Fruit fly (Drosophila melanogaster) whole organism, embryonic: ENCODE results near the gene M6.

Experiments used
- Abd-B ChIP-seq: fragments of 200-800 bp; sonication (Bioruptor generic); optimal IDR thresholded peaks from 2 replicates; lab custom pipeline; 2018; ENCODE audit warnings: missing biosample characterization, mild to moderate bottlenecking, missing genetic modification characterization, moderate library complexity
- Aef1 ChIP-seq: fragments of 200-800 bp; sonication (Bioruptor generic); IDR thresholded peaks from 3 replicates; pipeline ENCODE4 v1.3.6; 2022; ENCODE audit warnings: missing biosample characterization, missing genetic modification characterization
- Antp ChIP-seq: fragments of 200-800 bp; sonication (Bioruptor generic); optimal IDR thresholded peaks from 3 replicates; lab custom pipeline; 2016; ENCODE audit warnings: missing biosample characterization, missing genetic modification characterization
- Bgb ChIP-seq: fragments of 200-800 bp; sonication (Bioruptor generic); IDR thresholded peaks from 2 replicates; pipeline ENCODE4 v1.3.6; 2022; ENCODE audit warnings: missing biosample characterization, missing genetic modification characterization; ENCODE audit not compliant: partially characterized antibody
- BtbVII ChIP-seq: fragments of 200-800 bp; sonication (Bioruptor generic); optimal IDR thresholded peaks from 3 replicates; lab custom pipeline; 2017; ENCODE audit warnings: missing biosample characterization, mild to moderate bottlenecking, missing genetic modification characterization
- C15 ChIP-seq: fragments of 200-800 bp; sonication (Bioruptor generic); IDR thresholded peaks from 3 replicates; pipeline ENCODE4 v1.3.6; 2022; ENCODE audit warnings: missing biosample characterization, missing genetic modification characterization
- CG10565 ChIP-seq: fragments of 200-800 bp; sonication (Bioruptor generic); optimal IDR thresholded peaks from 3 replicates; lab custom pipeline; 2016; ENCODE audit warnings: missing biosample characterization, mild to moderate bottlenecking, missing genetic modification characterization
- CG11504 ChIP-seq: fragments of 200-800 bp; sonication (Bioruptor generic); optimal IDR thresholded peaks from 3 replicates; lab custom pipeline; 2019; ENCODE audit warnings: missing biosample characterization, mild to moderate bottlenecking, missing genetic modification characterization, moderate library complexity
- CG11560 ChIP-seq: fragments of 200-800 bp; sonication (Bioruptor generic); IDR thresholded peaks from 3 replicates; pipeline ENCODE4 v1.3.6; 2022; ENCODE audit warnings: missing biosample characterization, missing genetic modification characterization
- CG12071 ChIP-seq: fragments of 200-800 bp; sonication (Bioruptor generic); optimal IDR thresholded peaks from 3 replicates; lab custom pipeline; 2018; ENCODE audit warnings: missing biosample characterization, mild to moderate bottlenecking, missing genetic modification characterization
- CG12391 ChIP-seq: fragments of 200-800 bp; sonication (Bioruptor generic); optimal IDR thresholded peaks from 3 replicates; lab custom pipeline; 2018; ENCODE audit warnings: missing biosample characterization, mild to moderate bottlenecking, missing genetic modification characterization, moderate library complexity
- CG12659 ChIP-seq: fragments of 200-800 bp; sonication (Bioruptor generic); optimal IDR thresholded peaks from 3 replicates; lab custom pipeline; 2017; ENCODE audit warnings: mild to moderate bottlenecking, missing biosample characterization, missing genetic modification reagents, missing genetic modification characterization
- CG12744 ChIP-seq: fragments of 200-800 bp; sonication (Bioruptor generic); optimal IDR thresholded peaks from 2 replicates; lab custom pipeline; 2016; ENCODE audit warnings: missing biosample characterization, missing genetic modification characterization
- CG13624 ChIP-seq: fragments of 200-800 bp; sonication (Bioruptor generic); optimal IDR thresholded peaks from 2 replicates; lab custom pipeline; 2016; ENCODE audit warnings: missing biosample characterization, missing genetic modification characterization
- CG14050 ChIP-seq: fragments of 200-800 bp; sonication (Bioruptor generic); IDR thresholded peaks from 3 replicates; pipeline ENCODE4 v1.3.6; 2022; ENCODE audit warnings: missing biosample characterization, missing genetic modification characterization
- CG14667 ChIP-seq: fragments of 200-800 bp; sonication (Bioruptor generic); IDR thresholded peaks from 2 replicates; pipeline ENCODE4 v1.3.6; 2022; ENCODE audit warnings: missing biosample characterization, missing genetic modification characterization
- CG1647 ChIP-seq: fragments of 200-800 bp; sonication (Bioruptor generic); optimal IDR thresholded peaks from 3 replicates; lab custom pipeline; 2016; ENCODE audit warnings: missing biosample characterization, missing genetic modification characterization
- CG1832 ChIP-seq: fragments of 200-800 bp; sonication (Bioruptor generic); optimal IDR thresholded peaks from 2 replicates; lab custom pipeline; 2017; ENCODE audit warnings: missing biosample characterization, mild to moderate bottlenecking, missing genetic modification characterization, inconsistent platforms
- CG3281 ChIP-seq: fragments of 200-800 bp; sonication (Bioruptor generic); optimal IDR thresholded peaks from 3 replicates; lab custom pipeline; 2017; ENCODE audit warnings: missing biosample characterization, mild to moderate bottlenecking, missing genetic modification characterization
- CG4707 ChIP-seq: fragments of 200-800 bp; sonication (Bioruptor generic); optimal IDR thresholded peaks from 2 replicates; lab custom pipeline; 2018; ENCODE audit warnings: missing biosample characterization, mild to moderate bottlenecking, missing genetic modification characterization, moderate library complexity
- CG6254 ChIP-seq: fragments of 200-800 bp; sonication (Bioruptor generic); optimal IDR thresholded peaks from 3 replicates; lab custom pipeline; 2017; ENCODE audit warnings: mild to moderate bottlenecking, missing biosample characterization, missing genetic modification reagents, missing genetic modification characterization
- CG6854 ChIP-seq: fragments of 200-800 bp; sonication (Bioruptor generic); optimal IDR thresholded peaks from 3 replicates; lab custom pipeline; 2017; ENCODE audit warnings: missing biosample characterization, mild to moderate bottlenecking, missing genetic modification characterization
- CG7987 ChIP-seq: fragments of 200-800 bp; sonication (Bioruptor generic); optimal IDR thresholded peaks from 2 replicates; lab custom pipeline; 2018; ENCODE audit warnings: missing biosample characterization, mild to moderate bottlenecking, missing genetic modification characterization, moderate library complexity
- CG9817 ChIP-seq: fragments of 200-800 bp; sonication (Bioruptor generic); optimal IDR thresholded peaks from 2 replicates; lab custom pipeline; 2018; ENCODE audit warnings: missing biosample characterization, mild to moderate bottlenecking, missing genetic modification characterization, moderate library complexity
- D19A ChIP-seq: fragments of 200-800 bp; optimal IDR thresholded peaks from 3 replicates; lab custom pipeline; 2019; ENCODE audit warnings: missing biosample characterization, mild to moderate bottlenecking, missing genetic modification characterization, moderate library complexity
- Dek ChIP-seq: fragments of 200-800 bp; sonication (Bioruptor generic); optimal IDR thresholded peaks from 3 replicates; lab custom pipeline; 2019; ENCODE audit warnings: missing biosample characterization, mild to moderate bottlenecking, missing genetic modification characterization, moderate library complexity
- Dll ChIP-seq: fragments of 200-800 bp; sonication (Bioruptor generic); IDR thresholded peaks from 4 replicates; pipeline ENCODE4 v1.3.6; 2022; ENCODE audit warnings: missing biosample characterization, missing genetic modification characterization; ENCODE audit not compliant: partially characterized antibody
- GATAe ChIP-seq: fragments of 200-800 bp; sonication (Bioruptor generic); conservative IDR thresholded peaks from 2 replicates; pipeline ENCODE4 v1.3.6; 2022; ENCODE audit warnings: missing biosample characterization, missing genetic modification characterization
- Max ChIP-seq: fragments of 200-800 bp; sonication (Bioruptor generic); optimal IDR thresholded peaks from 2 replicates; lab custom pipeline; 2016; ENCODE audit warnings: missing biosample characterization, mild to moderate bottlenecking, missing genetic modification characterization
- Sox102F ChIP-seq: fragments of 200-800 bp; sonication (Bioruptor generic); optimal IDR thresholded peaks from 2 replicates; lab custom pipeline; 2018; ENCODE audit warnings: missing biosample characterization, mild to moderate bottlenecking, missing genetic modification characterization, moderate library complexity
- Stat92E ChIP-seq, 3 experiments: fragments of >200 bp in 2 of 3; fragments of 200-800 bp in 1 of 3; sonication (Bioruptor generic) in 1 of 3; optimal IDR thresholded peaks; 2 replicates each; lab custom pipeline; 2017 to 2019; ENCODE audit warnings: missing biosample characterization in 3 of 3, missing genetic modification characterization in 3 of 3, mild to moderate bottlenecking in 1 of 3, moderate library complexity in 1 of 3
- Xbp1 ChIP-seq: fragments of 200-800 bp; sonication (Bioruptor generic); optimal IDR thresholded peaks from 3 replicates; lab custom pipeline; 2016; ENCODE audit warnings: missing biosample characterization, mild to moderate bottlenecking, missing genetic modification characterization
- Xrp1 ChIP-seq: fragments of 200-800 bp; sonication (Bioruptor generic); IDR thresholded peaks from 2 replicates; pipeline ENCODE4 v1.3.6; 2022; ENCODE audit warnings: missing biosample characterization, missing genetic modification characterization
- ab ChIP-seq: fragments of 200-800 bp; sonication (Bioruptor generic); optimal IDR thresholded peaks from 2 replicates; lab custom pipeline; 2016; ENCODE audit warnings: missing biosample characterization, missing genetic modification characterization
- ara ChIP-seq: fragments of 200-800 bp; sonication (Bioruptor generic); IDR thresholded peaks from 2 replicates; pipeline ENCODE4 v1.3.6; 2022; ENCODE audit warnings: missing biosample characterization, missing genetic modification characterization
- cato ChIP-seq: fragments of 200-800 bp; sonication (Bioruptor generic); optimal IDR thresholded peaks from 2 replicates; lab custom pipeline; 2016; ENCODE audit warnings: missing biosample characterization, missing genetic modification characterization, borderline replicate concordance
- cwo ChIP-seq: fragments of 200-800 bp; sonication (Bioruptor generic); optimal IDR thresholded peaks from 3 replicates; lab custom pipeline; 2017; ENCODE audit warnings: missing biosample characterization, missing genetic modification characterization, mild to moderate bottlenecking, moderate library complexity, missing genetic modification reagents
- da ChIP-seq: fragments of 200-800 bp; sonication (Bioruptor generic); optimal IDR thresholded peaks from 2 replicates; lab custom pipeline; 2016; ENCODE audit warnings: missing biosample characterization, missing genetic modification characterization
- eve ChIP-seq, 2 experiments: fragments of >200 bp; optimal IDR thresholded peaks; 2 replicates each; lab custom pipeline; 2017; ENCODE audit warnings: missing biosample characterization in 2 of 2, missing genetic modification characterization in 2 of 2
- gcm ChIP-seq: fragments of 200-800 bp; sonication (Bioruptor generic); optimal IDR thresholded peaks from 2 replicates; lab custom pipeline; 2019; ENCODE audit warnings: missing biosample characterization, mild to moderate bottlenecking, missing genetic modification characterization, moderate library complexity
- grau ChIP-seq: fragments of 200-800 bp; optimal IDR thresholded peaks from 3 replicates; lab custom pipeline; 2019; ENCODE audit warnings: missing biosample characterization, mild to moderate bottlenecking, missing genetic modification characterization, moderate library complexity
- mirr ChIP-seq: fragments of 200-800 bp; sonication (Bioruptor generic); optimal IDR thresholded peaks from 3 replicates; lab custom pipeline; 2018; ENCODE audit warnings: missing biosample characterization, mild to moderate bottlenecking, missing genetic modification characterization
- nmo ChIP-seq: fragments of 200-800 bp; sonication (Bioruptor generic); optimal IDR thresholded peaks from 2 replicates; lab custom pipeline; 2018; ENCODE audit warnings: missing biosample characterization, mild to moderate bottlenecking, missing genetic modification characterization, moderate library complexity
- pnt ChIP-seq: fragments of 200-800 bp; sonication (Bioruptor generic); optimal IDR thresholded peaks from 3 replicates; lab custom pipeline; 2016; ENCODE audit warnings: missing biosample characterization, missing genetic modification characterization
- sr ChIP-seq: fragments of 200-800 bp; sonication (Bioruptor generic); IDR thresholded peaks from 3 replicates; pipeline ENCODE4 v1.3.6; 2022; ENCODE audit warnings: missing biosample characterization, missing genetic modification characterization
- stwl ChIP-seq: fragments of 200-800 bp; sonication (Bioruptor generic); optimal IDR thresholded peaks from 3 replicates; lab custom pipeline; 2018; ENCODE audit warnings: missing biosample characterization, mild to moderate bottlenecking, missing genetic modification characterization, moderate library complexity
- tna ChIP-seq: fragments of 200-800 bp; sonication (Bioruptor generic); IDR thresholded peaks from 2 replicates; pipeline ENCODE4 v1.3.6; 2022; ENCODE audit warnings: missing biosample characterization, missing genetic modification characterization; ENCODE audit not compliant: partially characterized antibody

Gene M6

dm6 chr3L:21539245-21540196 lies 31.9 kb downstream of the M6 start, which contains the start of the genes COX8 and VhaM9.7-b (continued):
- peak; percentile 58 for TF ChIP-seq Max (GFP tag; lab: Kevin White, UChicago)
- peak; percentile 32 for TF ChIP-seq ab (GFP tag; lab: Kevin White, UChicago)
- TF ChIP-seq D19A (tag; lab: Kevin White, UChicago), result no peak
- no peak for TF ChIP-seq mirr (GFP tag; lab: Kevin White, UChicago)
- peak; percentile 79 for TF ChIP-seq CG12659 (GFP tag; lab: Kevin White, UChicago)
- TF ChIP-seq grau (tag; lab: Kevin White, UChicago), result no peak
- TF ChIP-seq GATAe (GFP tag; lab: Robert Waterston, UW), result no peak
- TF ChIP-seq nmo, result peak; percentile 78
- TF ChIP-seq stwl, result peak; percentile 36
- peak; percentile 54; the same call in 1 of the 2 replicates for TF ChIP-seq ara
- peak; percentile 10; the same call in 1 of the 2 replicates for TF ChIP-seq Xrp1 (GFP tag; lab: Robert Waterston, UW)
- no peak for TF ChIP-seq Dek (tag; lab: Kevin White, UChicago)
- no peak for TF ChIP-seq CG9817 (tag; lab: Kevin White, UChicago)
- no peak for TF ChIP-seq CG1832
- no peak for TF ChIP-seq da (GFP tag; lab: Kevin White, UChicago)
- TF ChIP-seq CG10565 (GFP tag; lab: Kevin White, UChicago), result no peak
- TF ChIP-seq cato, result no peak
- no peak for TF ChIP-seq CG4707
- peak; percentile 99 for TF ChIP-seq CG6254 (GFP tag; lab: Kevin White, UChicago)
- TF ChIP-seq gcm, result no peak
- TF ChIP-seq CG7987 (GFP tag; lab: Kevin White, UChicago), result no peak
- TF ChIP-seq cwo (GFP tag; lab: Kevin White, UChicago), result no peak
- TF ChIP-seq sr (GFP tag; lab: Robert Waterston, UW), result no peak
- no peak for TF ChIP-seq CG6854 (GFP tag; lab: Kevin White, UChicago)
- TF ChIP-seq Sox102F (GFP tag; lab: Kevin White, UChicago), result no peak
- TF ChIP-seq Stat92E (GFP tag; optimal IDR thresholded peaks at IDR 0.05; lab: Kevin White, UChicago), result no peak
- TF ChIP-seq pnt (GFP tag; lab: Kevin White, UChicago), result peak; percentile 59
- no peak; the same call in 2 of the 3 replicates for TF ChIP-seq CG14050 (GFP tag; lab: Robert Waterston, UW)
- TF ChIP-seq CG11504 (tag; lab: Kevin White, UChicago), result no peak
- TF ChIP-seq CG13624, result peak; percentile 56
- peak; percentile 58 for TF ChIP-seq Bgb (GFP tag; lab: Robert Waterston, UW)
- TF ChIP-seq CG3281 (GFP tag; lab: Kevin White, UChicago), result peak; percentile 45
- TF ChIP-seq C15, result no peak
- TF ChIP-seq CG12744 (GFP tag; lab: Kevin White, UChicago), result no peak
- no peak for TF ChIP-seq CG11560 (tag; lab: Robert Waterston, UW)
- TF ChIP-seq Dll (GFP tag; lab: Robert Waterston, UW), result peak; percentile 80
- no peak; the same call in 2 of the 3 replicates for TF ChIP-seq Aef1
- TF ChIP-seq CG12071 (GFP tag; lab: Kevin White, UChicago), result no peak
- no peak for TF ChIP-seq eve (GFP tag; optimal IDR thresholded peaks at IDR 0.05; lab: Kevin White, UChicago)
- no peak for TF ChIP-seq CG12391 (tag; lab: Kevin White, UChicago)
- no peak for TF ChIP-seq Abd-B (GFP tag; lab: Kevin White, UChicago)
- no peak for TF ChIP-seq BtbVII
- peak; percentile 25 for TF ChIP-seq CG1647 (GFP tag; lab: Kevin White, UChicago)
- TF ChIP-seq CG14667, result no peak
- peak; percentile 72 for TF ChIP-seq Xbp1 (GFP tag; lab: Kevin White, UChicago)
- 0 out of 2 replicates have a peak, but pooled peaks have one; percentile 28 for TF ChIP-seq tna
- TF ChIP-seq Antp (GFP tag; lab: Kevin White, UChicago), result peak; percentile 46
